Worm (Caenorhabditis elegans) whole organism, early embryonic: Measurements from ENCODE around the gene math-16.

ENCODE experiments used
- B0310.2 ChIP-seq: sonication (generic microtip); optimal IDR thresholded peaks from 2 replicates; lab custom pipeline; 2016; ENCODE audit warnings: mild to moderate bottlenecking, missing genetic modification characterization, missing compliant biosample characterization
- F13C5.2 ChIP-seq: sonication (generic microtip); optimal IDR thresholded peaks from 2 replicates; lab custom pipeline; 2017; ENCODE audit warnings: mild to moderate bottlenecking, missing genetic modification characterization, inconsistent platforms, missing compliant biosample characterization
- aly-1 ChIP-seq: sonication (generic microtip); optimal IDR thresholded peaks from 2 replicates; lab custom pipeline; 2016; ENCODE audit warnings: missing genetic modification characterization, missing compliant biosample characterization
- ama-1 ChIP-seq: fragments of 150-350 bp; optimal IDR thresholded peaks from 2 replicates; lab custom pipeline; 2014
- ceh-13 ChIP-seq: fragments of 200-800 bp; sonication (Bioruptor generic); optimal IDR thresholded peaks from 2 replicates; lab custom pipeline; 2018; ENCODE audit warnings: mild to moderate bottlenecking, missing genetic modification characterization, missing compliant biosample characterization
- ceh-36 ChIP-seq: sonication (generic microtip); optimal IDR thresholded peaks from 2 replicates; lab custom pipeline; 2016; ENCODE audit warnings: missing genetic modification characterization, inconsistent platforms, missing compliant biosample characterization
- ets-7 ChIP-seq: sonication (generic microtip); optimal IDR thresholded peaks from 2 replicates; lab custom pipeline; 2016; ENCODE audit warnings: missing genotype, missing genetic modification characterization, missing compliant biosample characterization
- flt-1 ChIP-seq: fragments of 200-800 bp; sonication (Bioruptor generic); IDR thresholded peaks from 2 replicates; pipeline ENCODE4 v1.3.6; 2022; ENCODE audit warnings: missing genetic modification characterization, missing compliant biosample characterization
- hmbx-1 ChIP-seq: sonication (generic microtip); optimal IDR thresholded peaks from 2 replicates; lab custom pipeline; 2016; ENCODE audit warnings: mild to moderate bottlenecking, missing genetic modification characterization, missing compliant biosample characterization
- hmg-4 ChIP-seq: fragments of 200-800 bp; sonication (Bioruptor generic); optimal IDR thresholded peaks from 2 replicates; lab custom pipeline; 2018; ENCODE audit warnings: mild to moderate bottlenecking, missing genetic modification characterization, missing compliant biosample characterization
- hnd-1 ChIP-seq: sonication (generic microtip); optimal IDR thresholded peaks from 2 replicates; lab custom pipeline; 2016; ENCODE audit warnings: missing genetic modification characterization, missing compliant biosample characterization
- pes-1 ChIP-seq: fragments of 200-800 bp; sonication (Bioruptor generic); IDR thresholded peaks from 2 replicates; pipeline ENCODE4 v1.3.6; 2022; ENCODE audit warnings: missing genetic modification reagents, missing genetic modification characterization, missing compliant biosample characterization
- scrt-1 ChIP-seq: fragments of 200-800 bp; sonication (Bioruptor generic); IDR thresholded peaks from 2 replicates; pipeline ENCODE4 v1.3.6; 2022; ENCODE audit warnings: missing genetic modification characterization, missing compliant biosample characterization
- sea-1 ChIP-seq: fragments of 200-800 bp; sonication (Bioruptor generic); conservative IDR thresholded peaks from 2 replicates; pipeline ENCODE4 v1.3.6; 2022; ENCODE audit warnings: missing genetic modification characterization, missing compliant biosample characterization
- tbx-11 ChIP-seq: fragments of 200-800 bp; sonication (Bioruptor generic); IDR thresholded peaks from 2 replicates; pipeline ENCODE4 v1.3.6; 2022; ENCODE audit warnings: missing genetic modification characterization, missing compliant biosample characterization
- tbx-37 ChIP-seq: fragments of 200-800 bp; sonication (Bioruptor generic); conservative IDR thresholded peaks from 2 replicates; pipeline ENCODE4 v1.3.6; 2022; ENCODE audit warnings: missing genetic modification reagents, missing genetic modification characterization, missing compliant biosample characterization
- tra-4 ChIP-seq: sonication (generic microtip); optimal IDR thresholded peaks from 2 replicates; lab custom pipeline; 2017; ENCODE audit warnings: missing genetic modification characterization, missing compliant biosample characterization

The math-16 gene

DNA sequence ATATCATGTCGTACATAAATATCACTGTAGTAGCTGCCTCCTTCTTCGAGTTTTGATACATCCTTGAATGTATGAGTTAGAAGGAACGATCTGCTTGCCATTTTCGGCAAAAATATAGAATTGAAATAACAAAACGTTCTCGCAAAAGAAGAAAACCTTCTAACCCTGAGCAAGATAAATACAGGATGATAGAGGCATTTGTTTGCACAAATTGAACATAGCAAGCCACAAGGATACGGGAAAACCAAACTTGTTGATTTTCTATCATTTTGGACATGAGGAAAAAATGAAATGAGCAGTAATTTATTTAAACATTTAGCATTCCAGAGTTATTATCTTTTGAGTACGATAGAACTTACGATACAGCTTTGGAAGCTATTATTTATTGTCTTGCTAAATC lies 10.5 kb upstream of the math-16 start, which contains the start of gene math-8:
Gene math-8 (minus strand): TSS at position 101 of the 400 bp plus-strand sequence.
- TF ChIP-seq flt-1 (GFP tag; lab: Robert Waterston, UW) (no peak), scrt-1 (GFP tag; lab: Robert Waterston, UW) (no peak), ets-7 (no peak), ama-1 (lab: Kevin White, UChicago) (no peak), tbx-11 (no peak), ceh-36 (tag; lab: Kevin White, UChicago) (no peak), tbx-37 (GFP tag; lab: Robert Waterston, UW) (no peak), B0310.2 (tag; lab: Kevin White, UChicago) (no peak), hmg-4 (GFP tag; lab: Kevin White, UChicago) (no peak), aly-1 (tag; lab: Kevin White, UChicago) (no peak), ceh-13 (no peak)

DNA sequence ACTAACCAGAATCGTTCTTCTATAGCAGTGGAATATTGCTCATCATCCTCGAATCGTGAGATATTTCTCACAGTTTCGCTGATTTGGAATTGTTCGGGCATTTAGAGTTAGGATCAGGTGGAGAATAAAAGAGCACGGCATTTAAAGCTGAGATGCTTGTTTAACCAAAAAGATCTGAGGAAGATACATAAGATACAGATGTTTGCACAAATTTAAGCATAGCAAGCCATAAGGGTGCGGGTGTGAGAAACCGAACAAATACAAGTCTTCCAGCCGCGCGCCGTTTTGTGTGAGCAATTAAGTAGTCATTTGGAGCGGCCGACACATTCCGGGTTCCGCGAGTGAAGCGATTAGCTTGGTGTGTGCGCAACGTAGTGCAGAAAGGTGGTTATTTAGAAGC lies 7.8 kb upstream of the math-16 start, which contains the start of gene math-7:
Gene math-7 (minus strand): TSS at position 101 of the 400 bp plus-strand sequence.
- no peak for TF ChIP-seq F13C5.2 (tag; lab: Kevin White, UChicago)
- no peak for TF ChIP-seq hmg-4 (GFP tag; lab: Kevin White, UChicago)
- no peak for TF ChIP-seq scrt-1 (GFP tag; lab: Robert Waterston, UW)
- no peak for TF ChIP-seq ama-1 (lab: Kevin White, UChicago)

ce11 chrII:1884635-1885034 lies 6.1 kb upstream of the math-16 start, which contains the start of gene math-6:
Gene math-6 (minus strand): TSS chrII:1884735.
- no peak for TF ChIP-seq F13C5.2 (tag; lab: Kevin White, UChicago)
- TF ChIP-seq scrt-1 (GFP tag; lab: Robert Waterston, UW) = no peak

DNA sequence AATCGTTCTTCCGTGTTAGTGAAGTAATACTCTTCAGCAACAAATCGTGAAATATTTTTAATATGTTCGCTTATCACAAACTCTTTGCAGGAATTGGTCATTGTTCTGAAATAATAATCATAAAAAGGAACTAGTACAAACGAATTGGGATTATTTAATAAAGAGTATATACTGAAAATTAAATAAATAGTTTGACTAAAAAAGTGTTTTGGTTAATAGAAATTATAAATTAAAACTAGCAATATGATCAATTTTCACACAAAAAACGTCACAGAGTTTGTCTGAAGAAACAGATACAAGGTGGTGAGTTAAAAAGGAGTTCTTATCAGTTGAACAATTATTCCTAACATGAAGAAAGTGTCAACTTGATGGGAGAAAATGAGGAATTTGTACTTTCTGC lies 4.1 kb upstream of the math-16 start, which contains the start of gene math-5:
Gene math-5 (minus strand): TSS at position 101 of the 400 bp plus-strand sequence.
- no peak for TF ChIP-seq flt-1 (GFP tag; lab: Robert Waterston, UW)
- TF ChIP-seq ets-7 = no peak
- no peak for TF ChIP-seq ama-1 (lab: Kevin White, UChicago)
- TF ChIP-seq tbx-37 (GFP tag; lab: Robert Waterston, UW) = no peak
- TF ChIP-seq hmg-4 (GFP tag; lab: Kevin White, UChicago) = no peak
- TF ChIP-seq ceh-36 (tag; lab: Kevin White, UChicago) = no peak
- TF ChIP-seq hmbx-1 (tag; lab: Kevin White, UChicago) = no peak
- no peak for TF ChIP-seq sea-1
- no peak for TF ChIP-seq tra-4 (tag; lab: Kevin White, UChicago)
- no peak for TF ChIP-seq scrt-1 (GFP tag; lab: Robert Waterston, UW)
- no peak for TF ChIP-seq ceh-13
- no peak for TF ChIP-seq pes-1
- TF ChIP-seq hnd-1 (tag; lab: Kevin White, UChicago) = no peak
- TF ChIP-seq aly-1 (tag; lab: Kevin White, UChicago) = no peak
- no peak for TF ChIP-seq tbx-11
- TF ChIP-seq F13C5.2 (tag; lab: Kevin White, UChicago) = no peak

- TF ChIP-seq ama-1 (lab: Kevin White, UChicago) = no peak
- no peak for TF ChIP-seq tbx-37 (GFP tag; lab: Robert Waterston, UW)
- no peak for TF ChIP-seq ceh-36 (tag; lab: Kevin White, UChicago)
- TF ChIP-seq ets-7 = no peak
- TF ChIP-seq hmbx-1 (tag; lab: Kevin White, UChicago) = no peak
- TF ChIP-seq flt-1 (GFP tag; lab: Robert Waterston, UW) = no peak
- TF ChIP-seq tra-4 (tag; lab: Kevin White, UChicago) = no peak
These were observed 2.9 kb downstream of the math-16 start, which contains the start of gene math-13 for ce11 chrII:1875658-1876057. Gene math-13 (plus strand): TSS chrII:1875958.

DNA sequence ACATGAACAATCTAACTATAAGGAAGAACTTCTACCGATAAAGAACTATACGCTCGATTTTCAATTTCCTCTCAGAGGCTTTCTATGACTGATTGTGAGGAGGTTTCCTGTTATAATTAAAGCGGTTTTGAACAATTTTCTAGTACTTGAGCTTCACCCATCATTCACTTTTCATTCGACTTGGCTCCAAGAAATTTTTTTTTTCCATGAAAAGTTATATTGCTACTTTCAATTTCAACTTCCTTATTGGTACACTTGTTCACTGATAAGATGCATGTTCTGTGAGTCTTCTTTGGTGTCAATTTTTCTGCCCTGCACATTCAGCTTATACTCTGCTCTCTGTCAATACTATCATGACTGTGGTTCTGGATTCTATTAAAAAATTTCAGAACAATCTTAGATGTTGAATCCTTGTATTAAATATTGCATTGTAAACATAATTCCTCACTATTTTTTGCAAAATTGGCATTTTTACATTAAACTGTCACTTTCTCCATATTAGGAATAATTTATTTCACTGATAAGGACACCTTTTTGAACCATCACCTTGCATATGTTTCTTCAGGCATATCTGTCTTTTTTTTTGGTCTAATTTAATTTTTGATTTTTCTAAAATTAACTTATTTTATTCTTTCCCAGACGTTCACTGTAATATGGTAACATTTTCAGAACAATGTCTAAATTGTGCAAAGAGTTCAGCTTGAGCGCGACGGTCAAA lies 7.5 kb downstream of the math-16 start, which contains the start of gene math-10:
Gene math-10 (plus strand): TSS at position 668 of the 718 bp plus-strand sequence.
- TF ChIP-seq tbx-37 (GFP tag; lab: Robert Waterston, UW) = no peak
- no peak for TF ChIP-seq B0310.2 (tag; lab: Kevin White, UChicago)
- no peak for TF ChIP-seq hmg-4 (GFP tag; lab: Kevin White, UChicago)
- TF ChIP-seq ceh-36 (tag; lab: Kevin White, UChicago) = no peak
- TF ChIP-seq ceh-13 = no peak
- no peak for TF ChIP-seq F13C5.2 (tag; lab: Kevin White, UChicago)
- TF ChIP-seq sea-1 = no peak
- TF ChIP-seq ets-7 = no peak
- TF ChIP-seq tbx-11 = no peak
- no peak for TF ChIP-seq hnd-1 (tag; lab: Kevin White, UChicago)
- TF ChIP-seq tra-4 (tag; lab: Kevin White, UChicago) = no peak
- TF ChIP-seq aly-1 (tag; lab: Kevin White, UChicago) = no peak
- no peak for TF ChIP-seq ama-1 (lab: Kevin White, UChicago)
- no peak for TF ChIP-seq pes-1
- TF ChIP-seq hmbx-1 (tag; lab: Kevin White, UChicago) = no peak
- no peak for TF ChIP-seq scrt-1 (GFP tag; lab: Robert Waterston, UW)
- no peak for TF ChIP-seq flt-1 (GFP tag; lab: Robert Waterston, UW)

DNA sequence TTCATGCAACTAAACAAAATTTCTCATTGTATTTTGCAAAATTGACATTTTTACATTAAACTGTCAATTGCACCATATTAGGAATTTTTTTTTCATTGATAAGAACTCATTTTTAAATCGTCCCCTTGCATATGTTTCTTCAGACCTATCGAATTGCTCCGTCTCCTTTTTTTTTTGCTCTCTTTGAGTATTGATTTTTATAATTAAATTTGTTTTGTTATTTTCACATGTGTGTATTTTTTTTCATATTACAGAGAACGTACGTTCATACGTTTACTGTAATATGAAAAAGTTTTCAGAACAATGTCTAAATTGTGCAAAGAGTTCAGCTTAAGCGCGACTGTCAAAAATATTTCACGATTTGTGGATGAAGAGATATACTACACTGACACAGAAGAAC lies 9.4 kb downstream of the math-16 start, which contains the start of gene math-14:
Gene math-14 (plus strand): TSS at position 301 of the 400 bp plus-strand sequence.
- TF ChIP-seq ama-1 (lab: Kevin White, UChicago) = no peak
- TF ChIP-seq hmg-4 (GFP tag; lab: Kevin White, UChicago) = no peak
- TF ChIP-seq tra-4 (tag; lab: Kevin White, UChicago) = no peak
- no peak for TF ChIP-seq tbx-11
- TF ChIP-seq aly-1 (tag; lab: Kevin White, UChicago) = no peak
- TF ChIP-seq ets-7 = no peak
- TF ChIP-seq tbx-37 (GFP tag; lab: Robert Waterston, UW) = no peak
- TF ChIP-seq ceh-36 (tag; lab: Kevin White, UChicago) = no peak
- no peak for TF ChIP-seq pes-1
- no peak for TF ChIP-seq scrt-1 (GFP tag; lab: Robert Waterston, UW)
- no peak for TF ChIP-seq ceh-13
- no peak for TF ChIP-seq hmbx-1 (tag; lab: Kevin White, UChicago)
- no peak for TF ChIP-seq F13C5.2 (tag; lab: Kevin White, UChicago)
- no peak for TF ChIP-seq B0310.2 (tag; lab: Kevin White, UChicago)
- TF ChIP-seq sea-1 = no peak
- TF ChIP-seq hnd-1 (tag; lab: Kevin White, UChicago) = no peak
- no peak for TF ChIP-seq flt-1 (GFP tag; lab: Robert Waterston, UW)
